Fruit fly (Drosophila melanogaster) S2 (cell line): ENCODE results near the gene CG11911.

ENCODE experiments used
- CG8478 ChIP-seq: fragments of >200 bp; optimal IDR thresholded peaks from 2 replicates; lab custom pipeline; 2018
- CTCF ChIP-seq, 2 experiments: fragments of >200 bp; optimal IDR thresholded peaks; 2 replicates each; lab custom pipeline; 2018

DNA sequence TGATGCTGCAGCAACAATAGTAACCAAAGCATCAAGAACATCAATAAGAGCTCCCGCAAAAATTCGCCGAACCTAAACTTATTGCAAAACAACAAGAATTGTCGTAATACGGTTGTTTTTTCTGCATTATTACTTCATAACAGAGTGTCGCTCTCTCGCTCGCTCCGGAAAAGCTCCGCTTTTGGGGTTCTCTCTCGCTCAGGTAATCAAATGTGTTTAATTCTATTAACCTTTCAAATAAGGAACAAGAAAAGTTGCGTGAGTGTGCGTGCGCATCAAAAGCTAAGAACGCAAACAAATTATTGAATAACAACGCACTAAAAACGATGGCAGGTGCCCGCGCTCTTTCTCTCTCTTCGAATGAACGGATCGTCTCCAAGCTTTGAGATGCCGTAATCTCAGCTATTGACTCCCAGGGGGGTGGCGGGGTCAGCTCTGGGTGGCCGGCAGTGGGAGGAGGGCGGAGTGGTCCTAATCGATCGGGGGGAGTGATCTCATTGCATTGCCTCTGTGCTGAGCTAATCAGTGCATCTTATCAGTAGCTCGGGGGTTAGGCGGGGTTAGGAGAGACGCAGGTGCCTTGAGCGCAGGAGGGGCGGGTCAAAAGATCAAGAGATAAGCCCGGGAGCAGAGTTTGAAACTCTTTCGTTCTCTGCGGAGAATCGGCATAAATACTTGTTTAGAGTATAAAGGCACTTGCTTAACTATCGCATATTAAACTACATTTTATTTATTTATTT, 14.7 kb downstream of the CG11911 start:
- TF ChIP-seq CG8478 (lab: Kevin White, UChicago) = no peak
- no peak for TF ChIP-seq CTCF (optimal IDR thresholded peaks at IDR 0.05; lab: Kevin White, UChicago)
